Worm (Caenorhabditis elegans): ENCODE results near the gene T26E4.18.

DNA sequence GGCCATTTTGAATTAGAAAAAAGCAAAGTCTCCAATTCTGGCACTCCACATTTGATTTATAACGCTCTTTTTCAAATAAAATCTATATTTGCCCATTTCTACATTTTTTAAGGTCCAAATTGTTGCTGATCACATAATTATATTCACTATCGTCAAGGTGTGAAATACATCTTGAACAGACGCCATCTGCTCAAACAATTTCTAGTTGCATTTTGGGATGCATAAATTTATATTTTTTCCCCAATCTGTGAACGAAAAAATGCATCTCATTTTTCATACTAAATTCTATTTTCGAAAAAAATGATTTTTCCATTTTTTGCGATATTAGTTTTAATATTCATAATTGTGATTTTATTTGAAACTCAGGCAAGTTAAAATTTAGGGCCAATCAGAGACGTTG is 10.4 kb downstream of the T26E4.18 start, which contains the start of gene T26E4.7:
- TF ChIP-seq tbp1 (GFP tag; optimal IDR thresholded peaks at IDR 0.05) (no peak), C06A6.2 (GFP tag; conservative IDR thresholded peaks at IDR 0.05) (no peak), mxl-1 (tag; optimal IDR thresholded peaks at IDR 0.05) (no peak), Y56A3A.18 (GFP tag; IDR thresholded peaks at IDR 0.05) (no peak), aptf-2 (GFP tag; conservative IDR thresholded peaks at IDR 0.05) (no peak), nhr-27 (tag; optimal IDR thresholded peaks at IDR 0.05) (no peak), repo-1 (tag; optimal IDR thresholded peaks at IDR 0.05) (no peak), F22D6.2 (tag; optimal IDR thresholded peaks at IDR 0.05) (no peak), F37B4.10 (GFP tag; IDR thresholded peaks at IDR 0.05) (no peak), F49E8.2 (tag; optimal IDR thresholded peaks at IDR 0.05; ENCODE audit: insufficient read depth) (no peak), egl-44 (GFP tag; IDR thresholded peaks at IDR 0.05) (no peak)

Data from whole organism, young adult.